Fruit fly (Drosophila melanogaster) whole organism, embryonic: ENCODE measurements around the gene UBL3.

Source experiments
- Atf6 ChIP-seq: fragments of 200-800 bp; sonication (Bioruptor generic); IDR thresholded peaks from 2 replicates; pipeline ENCODE4 v1.3.6; 2022; ENCODE audit warnings: missing biosample characterization, missing genetic modification characterization
- CG10321 ChIP-seq: fragments of 200-800 bp; sonication (Bioruptor generic); IDR thresholded peaks from 2 replicates; pipeline ENCODE4 v1.3.6; 2022; ENCODE audit warnings: missing biosample characterization, missing genetic modification characterization
- CG10366 ChIP-seq: fragments of 200-800 bp; sonication (Bioruptor generic); IDR thresholded peaks from 2 replicates; pipeline ENCODE4 v1.3.6; 2022; ENCODE audit warnings: missing biosample characterization, missing genetic modification characterization
- CG10462 ChIP-seq: fragments of 200-800 bp; sonication (Bioruptor generic); optimal IDR thresholded peaks from 2 replicates; lab custom pipeline; 2016; ENCODE audit warnings: missing biosample characterization, missing genetic modification characterization
- CG10654 ChIP-seq: fragments of 200-800 bp; sonication (Bioruptor generic); optimal IDR thresholded peaks from 2 replicates; lab custom pipeline; 2016; ENCODE audit warnings: missing biosample characterization, missing genetic modification characterization
- CG12104 ChIP-seq: fragments of 200-800 bp; sonication (Bioruptor generic); optimal IDR thresholded peaks from 3 replicates; lab custom pipeline; 2016; ENCODE audit warnings: missing biosample characterization, missing genetic modification characterization
- CG12155 ChIP-seq: fragments of 200-800 bp; sonication (Bioruptor generic); optimal IDR thresholded peaks from 3 replicates; lab custom pipeline; 2016; ENCODE audit warnings: missing biosample characterization, missing genetic modification characterization
- CG1233 ChIP-seq: fragments of 200-800 bp; sonication (Bioruptor generic); optimal IDR thresholded peaks from 4 replicates; lab custom pipeline; 2018; ENCODE audit warnings: missing biosample characterization, mild to moderate bottlenecking, missing genetic modification characterization
- CG12391 ChIP-seq: fragments of 200-800 bp; sonication (Bioruptor generic); optimal IDR thresholded peaks from 3 replicates; lab custom pipeline; 2018; ENCODE audit warnings: missing biosample characterization, mild to moderate bottlenecking, missing genetic modification characterization, moderate library complexity
- CG15073 ChIP-seq: fragments of 200-800 bp; sonication (Bioruptor generic); optimal IDR thresholded peaks from 2 replicates; lab custom pipeline; 2016; ENCODE audit warnings: missing biosample characterization, missing genetic modification characterization
- CG1602 ChIP-seq: fragments of 200-800 bp; sonication (Bioruptor generic); optimal IDR thresholded peaks from 3 replicates; lab custom pipeline; 2016; ENCODE audit warnings: missing biosample characterization, missing genetic modification characterization
- CG30403 ChIP-seq: fragments of 200-800 bp; sonication (Bioruptor generic); optimal IDR thresholded peaks from 3 replicates; lab custom pipeline; 2016; ENCODE audit warnings: missing biosample characterization, missing genetic modification characterization
- CG31388 ChIP-seq: fragments of 200-800 bp; sonication (Bioruptor generic); optimal IDR thresholded peaks from 2 replicates; lab custom pipeline; 2016; ENCODE audit warnings: missing biosample characterization, missing genetic modification characterization
- CG34224 ChIP-seq: fragments of 200-800 bp; sonication (Bioruptor generic); IDR thresholded peaks from 3 replicates; pipeline ENCODE4 v1.3.6; 2022; ENCODE audit warnings: missing biosample characterization, missing genetic modification characterization; ENCODE audit not compliant: partially characterized antibody
- CG3995 ChIP-seq: fragments of 200-800 bp; sonication (Bioruptor generic); optimal IDR thresholded peaks from 3 replicates; lab custom pipeline; 2016; ENCODE audit warnings: missing biosample characterization, missing genetic modification characterization
- CG5953 ChIP-seq: fragments of 200-800 bp; sonication (Bioruptor generic); IDR thresholded peaks from 2 replicates; pipeline ENCODE4 v1.3.6; 2022; ENCODE audit warnings: missing biosample characterization, missing genetic modification characterization
- CG6791 ChIP-seq: fragments of 200-800 bp; sonication (Bioruptor generic); IDR thresholded peaks from 3 replicates; pipeline ENCODE4 v1.3.6; 2022; ENCODE audit warnings: missing biosample characterization, missing genetic modification characterization; ENCODE audit not compliant: partially characterized antibody
- CG7987 ChIP-seq: fragments of 200-800 bp; sonication (Bioruptor generic); optimal IDR thresholded peaks from 2 replicates; lab custom pipeline; 2018; ENCODE audit warnings: missing biosample characterization, mild to moderate bottlenecking, missing genetic modification characterization, moderate library complexity
- CG8290 ChIP-seq, 3 experiments: fragments of 200-800 bp; sonication (Bioruptor generic); optimal IDR thresholded peaks; 2 replicates each; lab custom pipeline; 2016 to 2019; ENCODE audit warnings: missing biosample characterization in 3 of 3, missing genetic modification characterization in 3 of 3, mild to moderate bottlenecking in 2 of 3, moderate library complexity in 1 of 3
- CG8944 ChIP-seq: fragments of 200-800 bp; sonication (Bioruptor generic); optimal IDR thresholded peaks from 3 replicates; lab custom pipeline; 2016; ENCODE audit warnings: missing biosample characterization, missing genetic modification characterization
- CG9609 ChIP-seq: fragments of 200-800 bp; sonication (Bioruptor generic); optimal IDR thresholded peaks from 3 replicates; lab custom pipeline; 2016; ENCODE audit warnings: missing biosample characterization, missing genetic modification characterization
- Dfd ChIP-seq, 2 experiments: fragments of >200 bp; optimal IDR thresholded peaks; 2 replicates each; lab custom pipeline; 2017; ENCODE audit warnings: missing biosample characterization in 2 of 2, missing genetic modification characterization in 2 of 2
- Doc2 ChIP-seq: fragments of 200-800 bp; sonication (Bioruptor generic); IDR thresholded peaks from 2 replicates; pipeline ENCODE4 v1.3.6; 2022; ENCODE audit warnings: missing biosample characterization, missing genetic modification characterization
- ERR ChIP-seq: fragments of 200-800 bp; sonication (Bioruptor generic); optimal IDR thresholded peaks from 2 replicates; lab custom pipeline; 2016; ENCODE audit warnings: missing biosample characterization, missing genetic modification characterization
- Fer2 ChIP-seq: fragments of 200-800 bp; sonication (Bioruptor generic); optimal IDR thresholded peaks from 2 replicates; lab custom pipeline; 2018; ENCODE audit warnings: missing biosample characterization, mild to moderate bottlenecking, missing genetic modification characterization, moderate library complexity
- Gsc ChIP-seq: fragments of 200-800 bp; sonication (Bioruptor generic); IDR thresholded peaks from 2 replicates; pipeline ENCODE4 v1.3.6; 2022; ENCODE audit warnings: missing biosample characterization, missing genetic modification characterization
- HLHmδ ChIP-seq: fragments of 200-800 bp; sonication (Bioruptor generic); optimal IDR thresholded peaks from 2 replicates; lab custom pipeline; 2018; ENCODE audit warnings: missing biosample characterization, mild to moderate bottlenecking, missing genetic modification characterization, moderate library complexity
- Mad ChIP-seq: fragments of 200-800 bp; sonication (Bioruptor generic); optimal IDR thresholded peaks from 2 replicates; lab custom pipeline; 2016; ENCODE audit warnings: missing biosample characterization, missing genetic modification characterization
- NC2β ChIP-seq: fragments of 200-800 bp; sonication (Bioruptor generic); optimal IDR thresholded peaks from 2 replicates; lab custom pipeline; 2016; ENCODE audit warnings: missing biosample characterization, missing genetic modification characterization
- Oli ChIP-seq: fragments of 200-800 bp; sonication (Bioruptor generic); optimal IDR thresholded peaks from 2 replicates; lab custom pipeline; 2018; ENCODE audit warnings: missing biosample characterization, mild to moderate bottlenecking, missing genetic modification characterization, moderate library complexity
- Spps ChIP-seq: fragments of 200-800 bp; sonication (Bioruptor generic); optimal IDR thresholded peaks from 2 replicates; lab custom pipeline; 2018; ENCODE audit warnings: missing biosample characterization, mild to moderate bottlenecking, missing genetic modification characterization
- Stat92E ChIP-seq, 3 experiments: fragments of >200 bp in 2 of 3; fragments of 200-800 bp in 1 of 3; sonication (Bioruptor generic) in 1 of 3; optimal IDR thresholded peaks; 2 replicates each; lab custom pipeline; 2017 to 2019; ENCODE audit warnings: missing biosample characterization in 3 of 3, missing genetic modification characterization in 3 of 3, mild to moderate bottlenecking in 1 of 3, moderate library complexity in 1 of 3
- YL-1 ChIP-seq: fragments of 200-800 bp; sonication (Bioruptor generic); optimal IDR thresholded peaks from 3 replicates; lab custom pipeline; 2017; ENCODE audit warnings: missing biosample characterization, mild to moderate bottlenecking, missing genetic modification characterization
- cato ChIP-seq: fragments of 200-800 bp; sonication (Bioruptor generic); optimal IDR thresholded peaks from 2 replicates; lab custom pipeline; 2016; ENCODE audit warnings: missing biosample characterization, missing genetic modification characterization, borderline replicate concordance
- dan ChIP-seq: fragments of 200-800 bp; sonication (Bioruptor generic); IDR thresholded peaks from 2 replicates; pipeline ENCODE4 v1.3.6; 2022; ENCODE audit warnings: missing biosample characterization, missing genetic modification characterization
- disco-r ChIP-seq: fragments of 200-800 bp; sonication (Bioruptor generic); optimal IDR thresholded peaks from 2 replicates; lab custom pipeline; 2016; ENCODE audit warnings: missing biosample characterization, missing genetic modification characterization
- fd96Cb ChIP-seq: fragments of 200-800 bp; sonication (Bioruptor generic); optimal IDR thresholded peaks from 2 replicates; lab custom pipeline; 2018; ENCODE audit warnings: missing biosample characterization, mild to moderate bottlenecking, missing genetic modification characterization, moderate library complexity
- ftz-f1 ChIP-seq: fragments of 200-800 bp; sonication (Bioruptor generic); optimal IDR thresholded peaks from 2 replicates; lab custom pipeline; 2016; ENCODE audit warnings: missing biosample characterization, missing genetic modification characterization
- gce ChIP-seq: fragments of 200-800 bp; sonication (Bioruptor generic); IDR thresholded peaks from 3 replicates; pipeline ENCODE4 v1.3.6; 2022; ENCODE audit warnings: missing biosample characterization, missing genetic modification characterization
- gcm ChIP-seq: fragments of 200-800 bp; sonication (Bioruptor generic); optimal IDR thresholded peaks from 2 replicates; lab custom pipeline; 2019; ENCODE audit warnings: missing biosample characterization, mild to moderate bottlenecking, missing genetic modification characterization, moderate library complexity
- gcm2 ChIP-seq: fragments of 200-800 bp; sonication (Bioruptor generic); optimal IDR thresholded peaks from 2 replicates; lab custom pipeline; 2016; ENCODE audit warnings: missing biosample characterization, missing genetic modification characterization
- mld ChIP-seq: fragments of 200-800 bp; sonication (Bioruptor generic); IDR thresholded peaks from 3 replicates; pipeline ENCODE4 v1.3.6; 2022; ENCODE audit warnings: missing biosample characterization, missing genetic modification characterization; ENCODE audit not compliant: partially characterized antibody
- nmo ChIP-seq: fragments of 200-800 bp; sonication (Bioruptor generic); optimal IDR thresholded peaks from 2 replicates; lab custom pipeline; 2018; ENCODE audit warnings: missing biosample characterization, mild to moderate bottlenecking, missing genetic modification characterization, moderate library complexity
- pho ChIP-seq: fragments of 200-800 bp; sonication (Bioruptor generic); optimal IDR thresholded peaks from 2 replicates; lab custom pipeline; 2016; ENCODE audit warnings: missing biosample characterization, missing genetic modification characterization
- schlank ChIP-seq: fragments of 200-800 bp; sonication (Bioruptor generic); optimal IDR thresholded peaks from 2 replicates; lab custom pipeline; 2018; ENCODE audit warnings: missing biosample characterization, mild to moderate bottlenecking, missing genetic modification characterization
- scrt ChIP-seq: fragments of 200-800 bp; sonication (Bioruptor generic); optimal IDR thresholded peaks from 2 replicates; lab custom pipeline; 2018; ENCODE audit warnings: missing biosample characterization, mild to moderate bottlenecking, missing genetic modification characterization, moderate library complexity
- sens ChIP-seq: fragments of 200-800 bp; sonication (Bioruptor generic); peaks from one replicate; lab custom pipeline; 2016; ENCODE audit warnings: missing biosample characterization, missing genetic modification characterization
- sob ChIP-seq: fragments of 200-800 bp; sonication (Bioruptor generic); IDR thresholded peaks from 2 replicates; pipeline ENCODE4 v1.3.6; 2022; ENCODE audit warnings: missing biosample characterization, missing genetic modification characterization
- tin ChIP-seq: fragments of 200-800 bp; sonication (Bioruptor generic); optimal IDR thresholded peaks from 3 replicates; lab custom pipeline; 2016; ENCODE audit warnings: missing biosample characterization, missing genetic modification characterization
- tio ChIP-seq: fragments of 200-800 bp; sonication (Bioruptor generic); optimal IDR thresholded peaks from 2 replicates; lab custom pipeline; 2017; ENCODE audit warnings: missing biosample characterization, missing genetic modification characterization, inconsistent platforms

The UBL3 gene

DNA sequence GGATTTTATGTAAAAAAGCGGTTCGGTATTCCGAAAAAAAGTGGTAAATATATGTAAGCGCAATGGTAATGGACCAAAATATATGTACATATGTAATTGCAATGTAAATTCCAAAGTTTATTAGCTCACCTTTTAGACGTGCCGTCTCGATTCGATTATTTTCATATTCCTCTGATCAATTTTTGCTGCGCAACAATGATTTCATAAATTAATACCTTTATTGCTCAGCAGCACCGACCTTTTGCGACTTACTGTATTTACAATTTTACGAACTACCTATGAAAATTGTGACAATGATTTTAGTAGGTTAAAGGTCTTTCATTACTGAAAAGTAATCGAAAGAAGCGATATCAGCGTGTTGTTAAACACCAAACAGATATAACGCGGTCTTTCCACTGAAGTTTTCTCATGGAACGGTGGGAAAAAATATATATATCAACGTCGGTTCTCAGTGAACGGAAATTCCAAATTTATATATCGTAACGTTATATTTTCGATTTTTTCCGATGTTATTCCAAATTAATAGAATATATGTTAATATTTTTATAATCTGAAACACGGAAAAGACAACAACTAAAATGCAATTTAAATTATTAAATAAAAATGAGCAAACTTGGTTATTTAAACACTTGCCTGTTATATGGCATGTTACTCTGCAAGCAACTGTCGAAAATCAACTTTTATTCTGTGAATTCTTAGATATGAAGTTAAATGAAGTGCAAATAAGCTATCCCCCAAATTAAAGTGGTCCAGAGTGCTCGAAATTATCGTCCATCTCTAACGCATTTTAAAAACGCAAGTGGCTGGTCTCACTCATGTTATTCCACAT is 37.0 kb upstream of the UBL3 start, which contains the start of the genes MSBP and CG15916 (continued):
- TF ChIP-seq CG7987 (GFP tag; lab: Kevin White, UChicago) (no peak), Atf6 (no peak), CG1233 (GFP tag; lab: Kevin White, UChicago) (peak; percentile 31), tin (GFP tag; lab: Kevin White, UChicago) (peak; percentile 22), CG34224 (GFP tag; lab: Robert Waterston, UW) (no peak), sob (GFP tag; lab: Robert Waterston, UW) (no peak), CG12104 (GFP tag; lab: Kevin White, UChicago) (no peak), disco-r (GFP tag; lab: Kevin White, UChicago) (no peak), gcm (GFP tag; lab: Kevin White, UChicago) (no peak), schlank (tag; lab: Kevin White, UChicago) (no peak), CG1602 (GFP tag; lab: Kevin White, UChicago) (peak; percentile 13), cato (no peak), ERR (GFP tag; lab: Kevin White, UChicago) (no peak), NC2β (no peak), CG5953 (GFP tag; lab: Robert Waterston, UW) (no peak), Spps (no peak), CG15073 (GFP tag; lab: Kevin White, UChicago) (no peak), CG31388 (GFP tag; lab: Kevin White, UChicago) (no peak), HLHmδ (GFP tag; lab: Kevin White, UChicago) (no peak), CG12155 (GFP tag; lab: Kevin White, UChicago) (peak; percentile 25), CG9609 (GFP tag; lab: Kevin White, UChicago) (no peak), dan (no peak), CG3995 (peak; percentile 76), nmo (peak; percentile 70), scrt (no peak), CG10321 (GFP tag; lab: Robert Waterston, UW) (no peak), Fer2 (no peak), Doc2 (no peak), CG30403 (GFP tag; lab: Kevin White, UChicago) (peak; percentile 49), YL-1 (GFP tag; lab: Kevin White, UChicago) (no peak), sens (GFP tag; lab: Kevin White, UChicago) (no peak), CG12391 (tag; lab: Kevin White, UChicago) (peak; percentile 59), gcm2 (no peak), gce (GFP tag; lab: Robert Waterston, UW) (no peak), CG10654 (GFP tag; lab: Kevin White, UChicago) (no peak), tio (no peak), Gsc (GFP tag; lab: Robert Waterston, UW) (no peak), Mad (GFP tag; lab: Kevin White, UChicago) (no peak), pho (GFP tag; lab: Kevin White, UChicago) (no peak), CG10366 (GFP tag; lab: Robert Waterston, UW) (no peak), fd96Cb (tag; lab: Kevin White, UChicago) (peak; percentile 43), Stat92E (GFP tag; optimal IDR thresholded peaks at IDR 0.05; lab: Kevin White, UChicago) (no peak), CG8944 (GFP tag; lab: Kevin White, UChicago) (no peak), CG8290 (GFP tag; optimal IDR thresholded peaks at IDR 0.05; lab: Kevin White, UChicago) (peak; percentile 37), CG8290 (tag; optimal IDR thresholded peaks at IDR 0.05; lab: Kevin White, UChicago) (peak in 1 of 2 experiments; percentile 32), Dfd (GFP tag; optimal IDR thresholded peaks at IDR 0.05; lab: Kevin White, UChicago) (peak in 1 of 2 experiments; percentile 3), CG10462 (GFP tag; lab: Kevin White, UChicago) (no peak), mld (GFP tag; lab: Robert Waterston, UW) (no peak), ftz-f1 (GFP tag; lab: Kevin White, UChicago) (no peak), Oli (peak; percentile 34), CG6791 (no peak)
